Fruit fly (Drosophila melanogaster): ENCODE data around the gene Nepl21.

DNA sequence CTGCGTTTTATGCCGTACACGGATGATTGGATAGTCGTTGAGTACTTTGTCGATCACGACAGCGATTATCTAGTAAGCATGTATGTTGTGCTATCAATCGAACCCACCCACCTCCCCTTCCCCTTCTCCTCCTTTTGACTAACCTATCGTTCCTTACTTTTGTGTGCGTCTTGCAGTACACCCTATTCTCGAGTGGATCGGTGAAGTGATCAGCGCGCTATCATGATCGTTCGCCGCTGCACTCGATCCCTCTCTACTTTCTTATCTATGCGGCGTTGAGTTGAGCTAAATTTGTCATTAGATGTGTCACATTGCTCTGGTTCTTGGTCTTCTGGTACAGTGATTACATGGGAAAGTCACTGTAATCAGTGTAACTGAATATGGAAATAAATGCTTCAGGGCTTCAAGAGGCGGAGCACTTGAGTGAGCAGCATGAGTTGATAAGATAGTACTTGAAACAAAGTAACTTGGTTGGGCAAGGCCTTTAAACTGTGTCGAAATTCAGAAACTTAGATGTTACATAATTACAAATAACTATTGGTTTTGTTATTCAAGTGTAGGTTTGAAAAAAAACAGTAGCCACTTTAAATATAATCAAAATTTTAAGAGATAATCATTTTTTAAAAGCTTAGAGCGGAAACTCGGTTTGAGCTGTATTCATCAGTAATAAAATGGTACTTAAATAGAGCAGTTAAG lies 18.1 kb downstream of the Nepl21 start:
- TF ChIP-seq CG14711 (tag; optimal IDR thresholded peaks at IDR 0.05) (no peak), ovo (GFP tag; optimal IDR thresholded peaks at IDR 0.05) (no peak), pad (GFP tag; optimal IDR thresholded peaks at IDR 0.05) (no peak), CG7045 (GFP tag; optimal IDR thresholded peaks at IDR 0.05) (no peak), bab1 (GFP tag; optimal IDR thresholded peaks at IDR 0.05) (no peak), CG33017 (tag; optimal IDR thresholded peaks at IDR 0.05) (no peak)
